Fruit fly (Drosophila melanogaster) whole organism, prepupa: ENCODE data around the gene Npc2d.

Experiments used
- CG10631 ChIP-seq: fragments of 200-800 bp; sonication (Bioruptor generic); optimal IDR thresholded peaks from 2 replicates; lab custom pipeline; 2016; ENCODE audit warnings: missing biosample characterization, missing genetic modification characterization
- CG10669 ChIP-seq: fragments of 200-800 bp; sonication (Bioruptor generic); optimal IDR thresholded peaks from 3 replicates; lab custom pipeline; 2018; ENCODE audit warnings: missing biosample characterization, mild to moderate bottlenecking, missing genetic modification characterization, moderate library complexity
- CG11762 ChIP-seq: fragments of 200-800 bp; sonication (Bioruptor generic); optimal IDR thresholded peaks from 3 replicates; lab custom pipeline; 2016; ENCODE audit warnings: missing biosample characterization, missing genetic modification characterization; ENCODE audit not compliant: insufficient read depth
- CG11902 ChIP-seq: fragments of 200-800 bp; sonication (Bioruptor generic); optimal IDR thresholded peaks from 3 replicates; lab custom pipeline; 2016; ENCODE audit warnings: missing biosample characterization, missing genetic modification characterization
- CG15336 ChIP-seq: fragments of 200-800 bp; sonication (Bioruptor generic); IDR thresholded peaks from 2 replicates; pipeline ENCODE4 v1.3.6; 2022; ENCODE audit warnings: missing biosample characterization, missing genetic modification characterization
- CG1621 ChIP-seq: fragments of 200-800 bp; sonication (Bioruptor generic); optimal IDR thresholded peaks from 3 replicates; lab custom pipeline; 2018; ENCODE audit warnings: missing biosample characterization, mild to moderate bottlenecking, missing genetic modification characterization
- CG3032 ChIP-seq: fragments of 200-800 bp; optimal IDR thresholded peaks from 2 replicates; lab custom pipeline; 2019; ENCODE audit warnings: missing biosample characterization, mild to moderate bottlenecking, missing genetic modification characterization, moderate library complexity
- CG31627 ChIP-seq: fragments of 200-800 bp; sonication (Bioruptor generic); optimal IDR thresholded peaks from 3 replicates; lab custom pipeline; 2016; ENCODE audit warnings: missing biosample characterization, missing genetic modification characterization
- CG32006 ChIP-seq: fragments of 200-800 bp; sonication (Bioruptor generic); optimal IDR thresholded peaks from 3 replicates; lab custom pipeline; 2017; ENCODE audit warnings: missing biosample characterization, mild to moderate bottlenecking, missing genetic modification characterization
- CG3919 ChIP-seq: fragments of 200-800 bp; sonication (Bioruptor generic); optimal IDR thresholded peaks from 3 replicates; lab custom pipeline; 2016; ENCODE audit warnings: missing biosample characterization, missing genetic modification characterization
- CG6163 ChIP-seq: fragments of 200-800 bp; sonication (Bioruptor generic); IDR thresholded peaks from 3 replicates; pipeline ENCODE4 v1.3.6; 2022; ENCODE audit warnings: missing biosample characterization, missing genetic modification characterization
- CG6276 ChIP-seq: fragments of 200-800 bp; sonication (Bioruptor generic); optimal IDR thresholded peaks from 2 replicates; lab custom pipeline; 2017; ENCODE audit warnings: missing biosample characterization, mild to moderate bottlenecking, missing genetic modification characterization
- CG6792 ChIP-seq: fragments of 200-800 bp; sonication (Bioruptor generic); optimal IDR thresholded peaks from 3 replicates; lab custom pipeline; 2016; ENCODE audit warnings: missing biosample characterization, missing genetic modification characterization
- CG6808 ChIP-seq: fragments of 200-800 bp; sonication (Bioruptor generic); optimal IDR thresholded peaks from 3 replicates; lab custom pipeline; 2017; ENCODE audit warnings: missing biosample characterization, missing genetic modification characterization, mild to moderate bottlenecking, moderate library complexity, missing genetic modification reagents
- CG6854 ChIP-seq: fragments of 200-800 bp; sonication (Bioruptor generic); optimal IDR thresholded peaks from 2 replicates; lab custom pipeline; 2017; ENCODE audit warnings: missing biosample characterization, mild to moderate bottlenecking, missing genetic modification characterization
- CG8119 ChIP-seq: fragments of 200-800 bp; sonication (Bioruptor generic); IDR thresholded peaks from 3 replicates; pipeline ENCODE4 v1.3.6; 2022; ENCODE audit warnings: missing biosample characterization, missing genetic modification characterization
- CG8319 ChIP-seq: fragments of 200-800 bp; sonication (Bioruptor generic); optimal IDR thresholded peaks from 3 replicates; lab custom pipeline; 2016; ENCODE audit warnings: missing biosample characterization, missing genetic modification characterization
- CG9139 ChIP-seq: fragments of 200-800 bp; sonication (Bioruptor generic); optimal IDR thresholded peaks from 3 replicates; lab custom pipeline; 2017; ENCODE audit warnings: missing biosample characterization, mild to moderate bottlenecking, missing genetic modification characterization
- Eip75B ChIP-seq: fragments of 200-800 bp; sonication (Bioruptor generic); optimal IDR thresholded peaks from 3 replicates; lab custom pipeline; 2016; ENCODE audit warnings: missing biosample characterization, missing genetic modification characterization
- Eip78C ChIP-seq: fragments of 200-800 bp; sonication (Bioruptor generic); peaks from one replicate; lab custom pipeline; 2016; ENCODE audit warnings: missing biosample characterization, missing genetic modification characterization
- Eip93F ChIP-seq: fragments of 200-800 bp; sonication (Bioruptor generic); optimal IDR thresholded peaks from 2 replicates; lab custom pipeline; 2016; ENCODE audit warnings: missing biosample characterization, mild to moderate bottlenecking, missing genetic modification characterization
- Ets21C ChIP-seq: fragments of 200-800 bp; sonication (Bioruptor generic); optimal IDR thresholded peaks from 3 replicates; lab custom pipeline; 2016; ENCODE audit warnings: missing biosample characterization, missing genetic modification characterization
- Hr39 ChIP-seq: fragments of 200-800 bp; sonication (Bioruptor generic); optimal IDR thresholded peaks from 2 replicates; lab custom pipeline; 2016; ENCODE audit warnings: missing biosample characterization, missing genetic modification characterization
- Hr4 ChIP-seq: fragments of 200-800 bp; sonication (Bioruptor generic); optimal IDR thresholded peaks from 3 replicates; lab custom pipeline; 2016; ENCODE audit warnings: missing biosample characterization, missing genetic modification characterization
- Lpt ChIP-seq: fragments of 200-800 bp; sonication (Bioruptor generic); optimal IDR thresholded peaks from 3 replicates; lab custom pipeline; 2016; ENCODE audit warnings: missing biosample characterization, missing genetic modification characterization
- Met ChIP-seq: fragments of 200-800 bp; sonication (Bioruptor generic); optimal IDR thresholded peaks from 3 replicates; lab custom pipeline; 2016; ENCODE audit warnings: missing biosample characterization, missing genetic modification characterization
- OdsH ChIP-seq: fragments of 200-800 bp; sonication (Bioruptor generic); optimal IDR thresholded peaks from 3 replicates; lab custom pipeline; 2016; ENCODE audit warnings: missing biosample characterization, missing genetic modification characterization
- Sox102F ChIP-seq: fragments of 200-800 bp; sonication (Bioruptor generic); optimal IDR thresholded peaks from 2 replicates; lab custom pipeline; 2016; ENCODE audit warnings: missing biosample characterization, mild to moderate bottlenecking, missing genetic modification characterization
- Sox14 ChIP-seq: fragments of 200-800 bp; sonication (Bioruptor generic); optimal IDR thresholded peaks from 3 replicates; lab custom pipeline; 2016; ENCODE audit warnings: missing biosample characterization, missing genetic modification characterization
- Sox15 ChIP-seq: fragments of 200-800 bp; sonication (Bioruptor generic); optimal IDR thresholded peaks from 3 replicates; lab custom pipeline; 2016; ENCODE audit warnings: missing biosample characterization, missing genetic modification characterization
- achi ChIP-seq: fragments of 200-800 bp; sonication (Bioruptor generic); optimal IDR thresholded peaks from 3 replicates; lab custom pipeline; 2016; ENCODE audit warnings: missing biosample characterization, missing genetic modification characterization
- cyc ChIP-seq: fragments of 200-800 bp; sonication (Bioruptor generic); optimal IDR thresholded peaks from 3 replicates; lab custom pipeline; 2016; ENCODE audit warnings: missing biosample characterization, missing genetic modification characterization
- dac ChIP-seq: fragments of 200-800 bp; sonication (Bioruptor generic); optimal IDR thresholded peaks from 2 replicates; lab custom pipeline; 2017; ENCODE audit warnings: missing biosample characterization, mild to moderate bottlenecking, missing genetic modification characterization
- lz ChIP-seq: fragments of 200-800 bp; sonication (Bioruptor generic); optimal IDR thresholded peaks from 3 replicates; lab custom pipeline; 2016; ENCODE audit warnings: missing biosample characterization, missing genetic modification characterization
- net ChIP-seq: fragments of 200-800 bp; sonication (Bioruptor generic); optimal IDR thresholded peaks from 3 replicates; lab custom pipeline; 2016; ENCODE audit warnings: missing biosample characterization, missing genetic modification characterization
- pdm3 ChIP-seq: fragments of 200-800 bp; sonication (Bioruptor generic); optimal IDR thresholded peaks from 3 replicates; lab custom pipeline; 2016; ENCODE audit warnings: missing biosample characterization, missing genetic modification characterization
- salr ChIP-seq, 2 experiments: fragments of 200-800 bp; sonication (Bioruptor generic); optimal IDR thresholded peaks; 3 replicates each; lab custom pipeline; 2016 to 2018; ENCODE audit warnings: missing biosample characterization in 2 of 2, missing genetic modification characterization in 2 of 2, mild to moderate bottlenecking in 1 of 2
- ss ChIP-seq, 2 experiments: fragments of 200-800 bp; sonication (Bioruptor generic); optimal IDR thresholded peaks; 2 replicates in 1 of 2; 3 replicates in 1 of 2; lab custom pipeline; 2017 to 2018; ENCODE audit warnings: mild to moderate bottlenecking in 2 of 2, missing biosample characterization in 2 of 2, missing genetic modification characterization in 2 of 2, moderate library complexity in 1 of 2
- svp ChIP-seq: fragments of 200-800 bp; sonication (Bioruptor generic); peaks from one replicate; lab custom pipeline; 2016; ENCODE audit warnings: missing biosample characterization, missing genetic modification characterization
- topi ChIP-seq: fragments of 200-800 bp; sonication (Bioruptor generic); optimal IDR thresholded peaks from 3 replicates; lab custom pipeline; 2016; ENCODE audit warnings: missing biosample characterization, missing genetic modification characterization
- vri ChIP-seq: fragments of 200-800 bp; sonication (Bioruptor generic); optimal IDR thresholded peaks from 3 replicates; lab custom pipeline; 2016; ENCODE audit warnings: missing biosample characterization, mild to moderate bottlenecking, missing genetic modification characterization

The Npc2d gene

dm6 chr3R:10081469-10082111 is 25.7 kb upstream of the Npc2d start (continued):
- TF ChIP-seq CG11762 (no peak), CG8319 (GFP tag; lab: Kevin White, UChicago) (no peak), CG9139 (GFP tag; lab: Kevin White, UChicago) (no peak), Hr4 (GFP tag; lab: Kevin White, UChicago) (peak; percentile 20), CG32006 (GFP tag; lab: Kevin White, UChicago) (peak; percentile 0), lz (GFP tag; lab: Kevin White, UChicago) (no peak), Eip93F (no peak), achi (GFP tag; lab: Kevin White, UChicago) (peak; percentile 0), CG6854 (GFP tag; lab: Kevin White, UChicago) (no peak), CG1621 (tag; lab: Kevin White, UChicago) (no peak), CG6163 (GFP tag; lab: Robert Waterston, UW) (0 out of 3 replicates have a peak, but pooled peaks have one; percentile 31), CG15336 (GFP tag; lab: Robert Waterston, UW) (no peak), CG3919 (GFP tag; lab: Kevin White, UChicago) (no peak), ss (GFP tag; optimal IDR thresholded peaks at IDR 0.05; lab: Kevin White, UChicago) (no peak), CG11902 (GFP tag; lab: Kevin White, UChicago) (no peak), CG10631 (GFP tag; lab: Kevin White, UChicago) (peak; percentile 12), Lpt (GFP tag; lab: Kevin White, UChicago) (no peak), Eip78C (GFP tag; lab: Kevin White, UChicago) (peak; percentile 60)
- TF ChIP-seq, all 60 proteins: peak for 20

dm6 chr3R:10080699-10081098 is 24.8 kb upstream of the Npc2d start:
- TF ChIP-seq lz (GFP tag; lab: Kevin White, UChicago) (no peak), CG6163 (GFP tag; lab: Robert Waterston, UW) (0 out of 3 replicates have a peak, but pooled peaks have one; percentile 11), Ets21C (GFP tag; lab: Kevin White, UChicago) (no peak), CG6854 (GFP tag; lab: Kevin White, UChicago) (peak; percentile 6), CG8319 (GFP tag; lab: Kevin White, UChicago) (no peak), Eip75B (peak; percentile 23), Lpt (GFP tag; lab: Kevin White, UChicago) (no peak), CG11762 (no peak), CG9139 (GFP tag; lab: Kevin White, UChicago) (no peak), Sox14 (no peak), Hr4 (GFP tag; lab: Kevin White, UChicago) (no peak), vri (GFP tag; lab: Kevin White, UChicago) (peak; percentile 25), ss (GFP tag; optimal IDR thresholded peaks at IDR 0.05; lab: Kevin White, UChicago) (peak in 1 of 2 experiments; percentile 14), cyc (GFP tag; lab: Kevin White, UChicago) (no peak), salr (GFP tag; optimal IDR thresholded peaks at IDR 0.05; lab: Kevin White, UChicago) (peak in 1 of 2 experiments; percentile 17), CG3032 (tag; lab: Kevin White, UChicago) (peak; percentile 6), Hr39 (GFP tag; lab: Kevin White, UChicago) (peak; percentile 29), CG3919 (GFP tag; lab: Kevin White, UChicago) (no peak)

dm6 chr3R:10079267-10079987 is 23.5 kb upstream of the Npc2d start:
- TF ChIP-seq Lpt (GFP tag; lab: Kevin White, UChicago) (peak; percentile 37), Ets21C (GFP tag; lab: Kevin White, UChicago) (peak; percentile 43), CG6792 (GFP tag; lab: Kevin White, UChicago) (peak; percentile 32), dac (peak; percentile 13), cyc (GFP tag; lab: Kevin White, UChicago) (peak; percentile 46), CG10669 (peak; percentile 68), Sox15 (peak; percentile 38), Hr4 (GFP tag; lab: Kevin White, UChicago) (peak; percentile 84), svp (GFP tag; lab: Kevin White, UChicago) (peak; percentile 23), vri (GFP tag; lab: Kevin White, UChicago) (peak; percentile 50), ss (GFP tag; optimal IDR thresholded peaks at IDR 0.05; lab: Kevin White, UChicago) (peak in 1 of 2 experiments; percentile 17), pdm3 (GFP tag; lab: Kevin White, UChicago) (peak; percentile 74), Met (GFP tag; lab: Kevin White, UChicago) (peak; percentile 47), Sox102F (peak; percentile 26), CG6808 (GFP tag; lab: Kevin White, UChicago) (peak; percentile 49), CG3032 (tag; lab: Kevin White, UChicago) (peak; percentile 72), CG8319 (GFP tag; lab: Kevin White, UChicago) (peak; percentile 56), CG10631 (GFP tag; lab: Kevin White, UChicago) (peak; percentile 73), Hr39 (GFP tag; lab: Kevin White, UChicago) (peak; percentile 54), topi (peak; percentile 51), CG6276 (GFP tag; lab: Kevin White, UChicago) (peak; percentile 36), CG31627 (GFP tag; lab: Kevin White, UChicago) (peak; percentile 68), CG8119 (GFP tag; lab: Robert Waterston, UW) (peak; percentile 80), CG6854 (GFP tag; lab: Kevin White, UChicago) (no peak), net (peak; percentile 79), CG3919 (GFP tag; lab: Kevin White, UChicago) (peak; percentile 64), OdsH (GFP tag; lab: Kevin White, UChicago) (peak; percentile 80)
